Fruit fly (Drosophila melanogaster) whole organism, embryonic: ENCODE measurements around the gene upSET.

ENCODE experiments used
- Adf1 ChIP-seq: fragments of 200-800 bp; sonication (Bioruptor generic); IDR thresholded peaks from 2 replicates; pipeline ENCODE4 v1.3.6; 2022; ENCODE audit warnings: missing biosample characterization, missing genetic modification characterization
- Asciz ChIP-seq: fragments of 200-800 bp; sonication (Bioruptor generic); optimal IDR thresholded peaks from 2 replicates; lab custom pipeline; 2017; ENCODE audit warnings: missing biosample characterization, mild to moderate bottlenecking, missing genetic modification characterization, missing genetic modification reagents
- BEAF-32 ChIP-seq: fragments of 200-800 bp; sonication (Bioruptor generic); optimal IDR thresholded peaks from 3 replicates; lab custom pipeline; 2017; ENCODE audit warnings: missing biosample characterization, missing genetic modification characterization, mild to moderate bottlenecking, moderate library complexity, missing genetic modification reagents
- Bdp1 ChIP-seq: fragments of 200-800 bp; sonication (Bioruptor generic); optimal IDR thresholded peaks from 3 replicates; lab custom pipeline; 2016; ENCODE audit warnings: missing biosample characterization, missing genetic modification characterization
- CG11456 ChIP-seq: fragments of 200-800 bp; sonication (Bioruptor generic); IDR thresholded peaks from 3 replicates; pipeline ENCODE4 v1.3.6; 2022; ENCODE audit warnings: missing biosample characterization, missing genetic modification characterization
- CG12155 ChIP-seq: fragments of 200-800 bp; sonication (Bioruptor generic); optimal IDR thresholded peaks from 3 replicates; lab custom pipeline; 2016; ENCODE audit warnings: missing biosample characterization, missing genetic modification characterization
- CG12299 ChIP-seq: fragments of 200-800 bp; sonication (Bioruptor generic); optimal IDR thresholded peaks from 2 replicates; lab custom pipeline; 2018; ENCODE audit warnings: missing biosample characterization, mild to moderate bottlenecking, missing genetic modification characterization
- CG15011 ChIP-seq: fragments of 200-800 bp; sonication (Bioruptor generic); optimal IDR thresholded peaks from 3 replicates; lab custom pipeline; 2018; ENCODE audit warnings: missing biosample characterization, mild to moderate bottlenecking, missing genetic modification characterization
- CG17802 ChIP-seq: fragments of 200-800 bp; sonication (Bioruptor generic); optimal IDR thresholded peaks from 2 replicates; lab custom pipeline; 2018; ENCODE audit warnings: missing biosample characterization, mild to moderate bottlenecking, missing genetic modification characterization, moderate library complexity
- CG1792 ChIP-seq: fragments of 200-800 bp; sonication (Bioruptor generic); optimal IDR thresholded peaks from 2 replicates; lab custom pipeline; 2016; ENCODE audit warnings: missing biosample characterization, missing genetic modification characterization
- CG2712 ChIP-seq: fragments of 200-800 bp; optimal IDR thresholded peaks from 3 replicates; lab custom pipeline; 2019; ENCODE audit warnings: missing biosample characterization, mild to moderate bottlenecking, missing genetic modification characterization, moderate library complexity
- CG31224 ChIP-seq: fragments of 200-800 bp; sonication (Bioruptor generic); IDR thresholded peaks from 2 replicates; pipeline ENCODE4 v1.3.6; 2022; ENCODE audit warnings: missing biosample characterization, missing genetic modification characterization
- CG31441 ChIP-seq: fragments of 200-800 bp; sonication (Bioruptor generic); IDR thresholded peaks from 2 replicates; pipeline ENCODE4 v1.3.6; 2022; ENCODE audit warnings: missing biosample characterization, missing genetic modification characterization
- CG3163 ChIP-seq: fragments of 200-800 bp; sonication (Bioruptor generic); optimal IDR thresholded peaks from 3 replicates; lab custom pipeline; 2016; ENCODE audit warnings: missing biosample characterization, missing genetic modification characterization
- CG3847 ChIP-seq: fragments of 200-800 bp; sonication (Bioruptor generic); IDR thresholded peaks from 2 replicates; pipeline ENCODE4 v1.3.6; 2022; ENCODE audit warnings: missing biosample characterization, missing genetic modification characterization
- CG4328 ChIP-seq: fragments of 200-800 bp; sonication (Bioruptor generic); optimal IDR thresholded peaks from 3 replicates; lab custom pipeline; 2017; ENCODE audit warnings: missing biosample characterization, missing genetic modification reagents, missing genetic modification characterization
- CG4424 ChIP-seq: fragments of 200-800 bp; sonication (Bioruptor generic); optimal IDR thresholded peaks from 3 replicates; lab custom pipeline; 2016; ENCODE audit warnings: missing biosample characterization, missing genetic modification characterization
- CG7745 ChIP-seq: fragments of 200-800 bp; sonication (Bioruptor generic); optimal IDR thresholded peaks from 2 replicates; lab custom pipeline; 2018; ENCODE audit warnings: missing biosample characterization, mild to moderate bottlenecking, missing genetic modification characterization, moderate library complexity
- CTCF ChIP-seq: fragments of 200-800 bp; sonication (Bioruptor generic); optimal IDR thresholded peaks from 2 replicates; lab custom pipeline; 2017; ENCODE audit warnings: missing biosample characterization, mild to moderate bottlenecking, missing genetic modification characterization, moderate library complexity
- CkIIα-i1 ChIP-seq: fragments of 200-800 bp; sonication (Bioruptor generic); IDR thresholded peaks from 2 replicates; pipeline ENCODE4 v1.3.6; 2022; ENCODE audit warnings: missing biosample characterization, missing genetic modification characterization
- CrebB ChIP-seq: fragments of 200-800 bp; sonication (Bioruptor generic); optimal IDR thresholded peaks from 3 replicates; lab custom pipeline; 2018; ENCODE audit warnings: missing biosample characterization, mild to moderate bottlenecking, missing genetic modification characterization
- ERR ChIP-seq: fragments of 200-800 bp; sonication (Bioruptor generic); optimal IDR thresholded peaks from 2 replicates; lab custom pipeline; 2016; ENCODE audit warnings: missing biosample characterization, missing genetic modification characterization
- GATAe ChIP-seq: fragments of 200-800 bp; sonication (Bioruptor generic); conservative IDR thresholded peaks from 2 replicates; pipeline ENCODE4 v1.3.6; 2022; ENCODE audit warnings: missing biosample characterization, missing genetic modification characterization
- Gsc ChIP-seq: fragments of 200-800 bp; sonication (Bioruptor generic); IDR thresholded peaks from 2 replicates; pipeline ENCODE4 v1.3.6; 2022; ENCODE audit warnings: missing biosample characterization, missing genetic modification characterization
- HmgZ ChIP-seq: fragments of 200-800 bp; sonication (Bioruptor generic); optimal IDR thresholded peaks from 2 replicates; lab custom pipeline; 2018; ENCODE audit warnings: missing biosample characterization, mild to moderate bottlenecking, missing genetic modification characterization
- Hr3 ChIP-seq: fragments of 200-800 bp; sonication (Bioruptor generic); optimal IDR thresholded peaks from 3 replicates; lab custom pipeline; 2016; ENCODE audit warnings: missing biosample characterization, missing genetic modification characterization
- Mes4 ChIP-seq: fragments of 200-800 bp; sonication (Bioruptor generic); optimal IDR thresholded peaks from 2 replicates; lab custom pipeline; 2016; ENCODE audit warnings: missing biosample characterization, missing genetic modification characterization
- Sry-β ChIP-seq: fragments of 200-800 bp; sonication (Bioruptor generic); optimal IDR thresholded peaks from 2 replicates; lab custom pipeline; 2018; ENCODE audit warnings: missing biosample characterization, mild to moderate bottlenecking, missing genetic modification characterization, moderate library complexity
- Xrp1 ChIP-seq: fragments of 200-800 bp; sonication (Bioruptor generic); IDR thresholded peaks from 2 replicates; pipeline ENCODE4 v1.3.6; 2022; ENCODE audit warnings: missing biosample characterization, missing genetic modification characterization
- YL-1 ChIP-seq: fragments of 200-800 bp; sonication (Bioruptor generic); optimal IDR thresholded peaks from 3 replicates; lab custom pipeline; 2017; ENCODE audit warnings: missing biosample characterization, mild to moderate bottlenecking, missing genetic modification characterization
- ap ChIP-seq: fragments of 200-800 bp; sonication (Bioruptor generic); IDR thresholded peaks from 2 replicates; pipeline ENCODE4 v1.3.6; 2022; ENCODE audit warnings: missing biosample characterization, missing genetic modification characterization
- ara ChIP-seq: fragments of 200-800 bp; sonication (Bioruptor generic); IDR thresholded peaks from 2 replicates; pipeline ENCODE4 v1.3.6; 2022; ENCODE audit warnings: missing biosample characterization, missing genetic modification characterization
- caup ChIP-seq: fragments of 200-800 bp; sonication (Bioruptor generic); optimal IDR thresholded peaks from 3 replicates; lab custom pipeline; 2017; ENCODE audit warnings: missing biosample characterization, mild to moderate bottlenecking, missing genetic modification characterization, moderate library complexity; ENCODE audit not compliant: severe bottlenecking
- chn ChIP-seq: fragments of 200-800 bp; sonication (Bioruptor generic); optimal IDR thresholded peaks from 2 replicates; lab custom pipeline; 2016; ENCODE audit warnings: missing biosample characterization, missing genetic modification characterization
- ewg ChIP-seq: fragments of 200-800 bp; sonication (Bioruptor generic); optimal IDR thresholded peaks from 3 replicates; lab custom pipeline; 2017; ENCODE audit warnings: mild to moderate bottlenecking, missing biosample characterization, missing genetic modification reagents, missing genetic modification characterization
- eyg ChIP-seq: fragments of 200-800 bp; sonication (Bioruptor generic); optimal IDR thresholded peaks from 3 replicates; lab custom pipeline; 2016; ENCODE audit warnings: missing biosample characterization, missing genetic modification characterization
- hb ChIP-seq: fragments of 200-800 bp; sonication (Bioruptor generic); IDR thresholded peaks from 3 replicates; pipeline ENCODE4 v1.3.6; 2022; ENCODE audit warnings: missing biosample characterization, missing genetic modification characterization; ENCODE audit not compliant: partially characterized antibody
- hbn ChIP-seq: fragments of 200-800 bp; sonication (Bioruptor generic); IDR thresholded peaks from 2 replicates; pipeline ENCODE4 v1.3.6; 2022; ENCODE audit warnings: missing biosample characterization, missing genetic modification characterization; ENCODE audit not compliant: partially characterized antibody
- inv ChIP-seq: fragments of 200-800 bp; sonication (Bioruptor generic); IDR thresholded peaks from 2 replicates; pipeline ENCODE4 v1.3.6; 2022; ENCODE audit warnings: missing biosample characterization, missing genetic modification characterization; ENCODE audit not compliant: partially characterized antibody
- jigr1 ChIP-seq: fragments of 200-800 bp; sonication (Bioruptor generic); IDR thresholded peaks from 3 replicates; pipeline ENCODE4 v1.3.6; 2022; ENCODE audit warnings: missing biosample characterization, missing genetic modification characterization
- knrl ChIP-seq: fragments of 200-800 bp; sonication (Bioruptor generic); IDR thresholded peaks from 3 replicates; pipeline ENCODE4 v1.3.6; 2022; ENCODE audit warnings: missing biosample characterization, missing genetic modification characterization; ENCODE audit not compliant: partially characterized antibody
- maf-S ChIP-seq: fragments of 200-800 bp; sonication (Bioruptor generic); optimal IDR thresholded peaks from 2 replicates; lab custom pipeline; 2016; ENCODE audit warnings: missing biosample characterization, missing genetic modification characterization
- mld ChIP-seq: fragments of 200-800 bp; sonication (Bioruptor generic); IDR thresholded peaks from 3 replicates; pipeline ENCODE4 v1.3.6; 2022; ENCODE audit warnings: missing biosample characterization, missing genetic modification characterization; ENCODE audit not compliant: partially characterized antibody
- p53 ChIP-seq: fragments of 200-800 bp; sonication (Bioruptor generic); optimal IDR thresholded peaks from 2 replicates; lab custom pipeline; 2016; ENCODE audit warnings: missing biosample characterization, missing genetic modification characterization
- sd ChIP-seq: fragments of 200-800 bp; sonication (Bioruptor generic); optimal IDR thresholded peaks from 3 replicates; lab custom pipeline; 2018; ENCODE audit warnings: missing biosample characterization, mild to moderate bottlenecking, missing genetic modification characterization, moderate library complexity
- tgo ChIP-seq: fragments of 200-800 bp; sonication (Bioruptor generic); IDR thresholded peaks from 3 replicates; pipeline ENCODE4 v1.3.6; 2022; ENCODE audit warnings: missing biosample characterization, missing genetic modification characterization
- trem ChIP-seq: fragments of 200-800 bp; optimal IDR thresholded peaks from 3 replicates; lab custom pipeline; 2019; ENCODE audit warnings: missing biosample characterization, mild to moderate bottlenecking, missing genetic modification characterization, moderate library complexity
- tup ChIP-seq: fragments of 200-800 bp; sonication (Bioruptor generic); optimal IDR thresholded peaks from 2 replicates; lab custom pipeline; 2016; ENCODE audit warnings: missing biosample characterization, mild to moderate bottlenecking, missing genetic modification characterization, moderate library complexity
- unpg ChIP-seq: fragments of 200-800 bp; sonication (Bioruptor generic); optimal IDR thresholded peaks from 3 replicates; lab custom pipeline; 2018; ENCODE audit warnings: missing biosample characterization, mild to moderate bottlenecking, missing genetic modification characterization, moderate library complexity
- wek ChIP-seq: fragments of 200-800 bp; sonication (Bioruptor generic); optimal IDR thresholded peaks from 3 replicates; lab custom pipeline; 2018; ENCODE audit warnings: missing biosample characterization, mild to moderate bottlenecking, missing genetic modification characterization, moderate library complexity
- z ChIP-seq: fragments of 200-800 bp; sonication (Bioruptor generic); IDR thresholded peaks from 3 replicates; pipeline ENCODE4 v1.3.6; 2022; ENCODE audit warnings: missing biosample characterization, missing genetic modification characterization

The upSET gene

dm6 chr3L:14004963-14005458, 3.1 kb downstream of the upSET start (continued):
- TF ChIP-seq wek (GFP tag; lab: Kevin White, UChicago) (peak; percentile 81), z (GFP tag; lab: Robert Waterston, UW) (no peak), hb (GFP tag; lab: Robert Waterston, UW) (no peak), CkIIα-i1 (GFP tag; lab: Robert Waterston, UW) (peak; percentile 83), Gsc (no peak; the same call in 1 of the 2 replicates), Xrp1 (GFP tag; lab: Robert Waterston, UW) (peak; percentile 93), Asciz (GFP tag; lab: Kevin White, UChicago) (peak; percentile 93), CG7745 (tag; lab: Kevin White, UChicago) (no peak), trem (peak; percentile 81), CTCF (peak; percentile 58), CG15011 (peak; percentile 88), maf-S (GFP tag; lab: Kevin White, UChicago) (peak; percentile 92), CG2712 (tag; lab: Kevin White, UChicago) (peak; percentile 79), CG3847 (GFP tag; lab: Robert Waterston, UW) (peak; percentile 93), YL-1 (GFP tag; lab: Kevin White, UChicago) (peak; percentile 74), p53 (GFP tag; lab: Kevin White, UChicago) (peak; percentile 87), CG12155 (GFP tag; lab: Kevin White, UChicago) (peak; percentile 91), chn (GFP tag; lab: Kevin White, UChicago) (peak; percentile 95), CG31224 (GFP tag; lab: Robert Waterston, UW) (peak; percentile 76), tgo (GFP tag; lab: Robert Waterston, UW) (peak; percentile 93), Bdp1 (GFP tag; lab: Kevin White, UChicago) (peak; percentile 87), Mes4 (GFP tag; lab: Kevin White, UChicago) (peak; percentile 95), CG11456 (GFP tag; lab: Robert Waterston, UW) (peak; percentile 88), CG1792 (GFP tag; lab: Kevin White, UChicago) (peak; percentile 94), GATAe (GFP tag; lab: Robert Waterston, UW) (peak; percentile 83), tup (GFP tag; lab: Kevin White, UChicago) (peak; percentile 91), eyg (GFP tag; lab: Kevin White, UChicago) (peak; percentile 93), unpg (GFP tag; lab: Kevin White, UChicago) (peak; percentile 96), BEAF-32 (peak; percentile 23), caup (GFP tag; lab: Kevin White, UChicago) (peak; percentile 95), jigr1 (GFP tag; lab: Robert Waterston, UW) (peak; percentile 77; the same call in 2 of the 3 replicates), mld (no peak), inv (GFP tag; lab: Robert Waterston, UW) (peak; percentile 39; the same call in 1 of the 2 replicates), CG17802 (peak; percentile 81), ap (GFP tag; lab: Robert Waterston, UW) (peak; percentile 95), Hr3 (GFP tag; lab: Kevin White, UChicago) (peak; percentile 93), HmgZ (tag; lab: Kevin White, UChicago) (peak; percentile 95), Sry-β (GFP tag; lab: Kevin White, UChicago) (peak; percentile 21), knrl (GFP tag; lab: Robert Waterston, UW) (0 out of 3 replicates have a peak, but pooled peaks have one; percentile 12), CG4328 (GFP tag; lab: Kevin White, UChicago) (peak; percentile 92), CG31441 (GFP tag; lab: Robert Waterston, UW) (peak; percentile 93), Adf1 (GFP tag; lab: Robert Waterston, UW) (peak; percentile 75), ara (GFP tag; lab: Robert Waterston, UW) (peak; percentile 91), hbn (no peak), CG3163 (GFP tag; lab: Kevin White, UChicago) (peak; percentile 72), CrebB (tag; lab: Kevin White, UChicago) (peak; percentile 87), CG12299 (tag; lab: Kevin White, UChicago) (peak; percentile 89), sd (tag; lab: Kevin White, UChicago) (peak; percentile 87), CG4424 (GFP tag; lab: Kevin White, UChicago) (peak; percentile 94), ewg (GFP tag; lab: Kevin White, UChicago) (peak; percentile 92), ERR (GFP tag; lab: Kevin White, UChicago) (peak; percentile 94)
